Fruit fly (Drosophila melanogaster) whole organism, embryonic: ENCODE measurements around the gene Dred.

Experiments used
- CG11093 ChIP-seq: fragments of 200-800 bp; sonication (Bioruptor generic); IDR thresholded peaks from 3 replicates; pipeline ENCODE4 v1.3.6; 2022; ENCODE audit warnings: missing biosample characterization, missing genetic modification characterization
- CG11696 ChIP-seq: fragments of 200-800 bp; sonication (Bioruptor generic); IDR thresholded peaks from 2 replicates; pipeline ENCODE4 v1.3.6; 2022; ENCODE audit warnings: missing biosample characterization, missing genetic modification characterization
- CG12071 ChIP-seq: fragments of 200-800 bp; sonication (Bioruptor generic); optimal IDR thresholded peaks from 3 replicates; lab custom pipeline; 2018; ENCODE audit warnings: missing biosample characterization, mild to moderate bottlenecking, missing genetic modification characterization
- CG13123 ChIP-seq: fragments of 200-800 bp; sonication (Bioruptor generic); optimal IDR thresholded peaks from 2 replicates; lab custom pipeline; 2016; ENCODE audit warnings: missing biosample characterization, missing genetic modification characterization
- CG14667 ChIP-seq: fragments of 200-800 bp; sonication (Bioruptor generic); IDR thresholded peaks from 2 replicates; pipeline ENCODE4 v1.3.6; 2022; ENCODE audit warnings: missing biosample characterization, missing genetic modification characterization
- CG15073 ChIP-seq: fragments of 200-800 bp; sonication (Bioruptor generic); optimal IDR thresholded peaks from 2 replicates; lab custom pipeline; 2016; ENCODE audit warnings: missing biosample characterization, missing genetic modification characterization
- CG1529 ChIP-seq: fragments of 200-800 bp; sonication (Bioruptor generic); optimal IDR thresholded peaks from 3 replicates; lab custom pipeline; 2018; ENCODE audit warnings: missing biosample characterization, missing genetic modification characterization
- CG17359 ChIP-seq: fragments of 200-800 bp; sonication (Bioruptor generic); optimal IDR thresholded peaks from 3 replicates; lab custom pipeline; 2018; ENCODE audit warnings: missing biosample characterization, mild to moderate bottlenecking, missing genetic modification characterization, moderate library complexity
- CG1832 ChIP-seq: fragments of 200-800 bp; sonication (Bioruptor generic); optimal IDR thresholded peaks from 2 replicates; lab custom pipeline; 2017; ENCODE audit warnings: missing biosample characterization, mild to moderate bottlenecking, missing genetic modification characterization, inconsistent platforms
- CG18619 ChIP-seq: fragments of 200-800 bp; sonication (Bioruptor generic); optimal IDR thresholded peaks from 3 replicates; lab custom pipeline; 2017; ENCODE audit warnings: missing biosample characterization, mild to moderate bottlenecking, missing genetic modification characterization
- CG2116 ChIP-seq: fragments of 200-800 bp; sonication (Bioruptor generic); optimal IDR thresholded peaks from 3 replicates; lab custom pipeline; 2018; ENCODE audit warnings: missing biosample characterization, mild to moderate bottlenecking, missing genetic modification characterization
- CG3065 ChIP-seq: fragments of 200-800 bp; sonication (Bioruptor generic); optimal IDR thresholded peaks from 2 replicates; lab custom pipeline; 2016; ENCODE audit warnings: missing biosample characterization, missing genetic modification characterization
- CG31388 ChIP-seq: fragments of 200-800 bp; sonication (Bioruptor generic); optimal IDR thresholded peaks from 2 replicates; lab custom pipeline; 2016; ENCODE audit warnings: missing biosample characterization, missing genetic modification characterization
- CG3281 ChIP-seq: fragments of 200-800 bp; sonication (Bioruptor generic); optimal IDR thresholded peaks from 3 replicates; lab custom pipeline; 2017; ENCODE audit warnings: missing biosample characterization, mild to moderate bottlenecking, missing genetic modification characterization
- CG3847 ChIP-seq: fragments of 200-800 bp; sonication (Bioruptor generic); IDR thresholded peaks from 2 replicates; pipeline ENCODE4 v1.3.6; 2022; ENCODE audit warnings: missing biosample characterization, missing genetic modification characterization
- CG4328 ChIP-seq: fragments of 200-800 bp; sonication (Bioruptor generic); optimal IDR thresholded peaks from 3 replicates; lab custom pipeline; 2017; ENCODE audit warnings: missing biosample characterization, missing genetic modification reagents, missing genetic modification characterization
- CG4360 ChIP-seq: fragments of 200-800 bp; sonication (Bioruptor generic); IDR thresholded peaks from 2 replicates; pipeline ENCODE4 v1.3.6; 2022; ENCODE audit warnings: missing biosample characterization, missing genetic modification characterization
- CG4617 ChIP-seq: fragments of 200-800 bp; sonication (Bioruptor generic); optimal IDR thresholded peaks from 3 replicates; lab custom pipeline; 2016; ENCODE audit warnings: missing biosample characterization, missing genetic modification characterization, borderline replicate concordance
- CG4707 ChIP-seq: fragments of 200-800 bp; sonication (Bioruptor generic); optimal IDR thresholded peaks from 2 replicates; lab custom pipeline; 2018; ENCODE audit warnings: missing biosample characterization, mild to moderate bottlenecking, missing genetic modification characterization, moderate library complexity
- CG7987 ChIP-seq: fragments of 200-800 bp; sonication (Bioruptor generic); optimal IDR thresholded peaks from 2 replicates; lab custom pipeline; 2018; ENCODE audit warnings: missing biosample characterization, mild to moderate bottlenecking, missing genetic modification characterization, moderate library complexity
- CG8924 ChIP-seq: fragments of 200-800 bp; optimal IDR thresholded peaks from 3 replicates; lab custom pipeline; 2019; ENCODE audit warnings: missing biosample characterization, mild to moderate bottlenecking, missing genetic modification characterization, moderate library complexity
- Dek ChIP-seq: fragments of 200-800 bp; sonication (Bioruptor generic); optimal IDR thresholded peaks from 3 replicates; lab custom pipeline; 2019; ENCODE audit warnings: missing biosample characterization, mild to moderate bottlenecking, missing genetic modification characterization, moderate library complexity
- Dfd ChIP-seq, 2 experiments: fragments of >200 bp; optimal IDR thresholded peaks; 2 replicates each; lab custom pipeline; 2017; ENCODE audit warnings: missing biosample characterization in 2 of 2, missing genetic modification characterization in 2 of 2
- Ets65A ChIP-seq: fragments of 200-800 bp; sonication (Bioruptor generic); peaks from one replicate; lab custom pipeline; 2016; ENCODE audit warnings: missing biosample characterization, missing genetic modification characterization
- Ets97D ChIP-seq: fragments of 200-800 bp; sonication (Bioruptor generic); optimal IDR thresholded peaks from 3 replicates; lab custom pipeline; 2016; ENCODE audit warnings: missing biosample characterization, missing genetic modification characterization
- H15 ChIP-seq: fragments of 200-800 bp; sonication (Bioruptor generic); IDR thresholded peaks from 3 replicates; pipeline ENCODE4 v1.3.6; 2022; ENCODE audit warnings: missing biosample characterization, missing genetic modification characterization
- HLH54F ChIP-seq: fragments of 200-800 bp; sonication (Bioruptor generic); optimal IDR thresholded peaks from 3 replicates; lab custom pipeline; 2016; ENCODE audit warnings: missing biosample characterization, missing genetic modification characterization
- Mes4 ChIP-seq: fragments of 200-800 bp; sonication (Bioruptor generic); optimal IDR thresholded peaks from 2 replicates; lab custom pipeline; 2016; ENCODE audit warnings: missing biosample characterization, missing genetic modification characterization
- NC2β ChIP-seq: fragments of 200-800 bp; sonication (Bioruptor generic); optimal IDR thresholded peaks from 2 replicates; lab custom pipeline; 2016; ENCODE audit warnings: missing biosample characterization, missing genetic modification characterization
- Opbp ChIP-seq: fragments of 200-800 bp; sonication (Bioruptor generic); IDR thresholded peaks from 3 replicates; pipeline ENCODE4 v1.3.6; 2022; ENCODE audit warnings: missing biosample characterization, missing genetic modification characterization; ENCODE audit not compliant: partially characterized antibody
- Usf ChIP-seq: fragments of 200-800 bp; sonication (Bioruptor generic); optimal IDR thresholded peaks from 2 replicates; lab custom pipeline; 2017; ENCODE audit warnings: missing genotype, missing biosample characterization, missing genetic modification characterization
- Vsx1 ChIP-seq: fragments of 200-800 bp; sonication (Bioruptor generic); optimal IDR thresholded peaks from 2 replicates; lab custom pipeline; 2017; ENCODE audit warnings: missing biosample characterization, mild to moderate bottlenecking, missing genetic modification characterization, missing genetic modification reagents
- Xrp1 ChIP-seq: fragments of 200-800 bp; sonication (Bioruptor generic); IDR thresholded peaks from 2 replicates; pipeline ENCODE4 v1.3.6; 2022; ENCODE audit warnings: missing biosample characterization, missing genetic modification characterization
- ap ChIP-seq: fragments of 200-800 bp; sonication (Bioruptor generic); IDR thresholded peaks from 2 replicates; pipeline ENCODE4 v1.3.6; 2022; ENCODE audit warnings: missing biosample characterization, missing genetic modification characterization
- bowl ChIP-seq: fragments of 200-800 bp; sonication (Bioruptor generic); IDR thresholded peaks from 2 replicates; pipeline ENCODE4 v1.3.6; 2022; ENCODE audit warnings: missing biosample characterization, missing genetic modification characterization
- chif ChIP-seq, 2 experiments: fragments of 200-800 bp; sonication (Bioruptor generic); optimal IDR thresholded peaks; 3 replicates each; lab custom pipeline; 2016; ENCODE audit warnings: missing biosample characterization in 2 of 2, missing genetic modification characterization in 2 of 2
- chm ChIP-seq: fragments of 200-800 bp; sonication (Bioruptor generic); IDR thresholded peaks from 2 replicates; pipeline ENCODE4 v1.3.6; 2022; ENCODE audit warnings: missing biosample characterization, missing genetic modification characterization
- ci ChIP-seq: fragments of 200-800 bp; sonication (Bioruptor generic); IDR thresholded peaks from 3 replicates; pipeline ENCODE4 v1.3.6; 2022; ENCODE audit warnings: missing biosample characterization, missing genetic modification characterization
- dati ChIP-seq: fragments of 200-800 bp; sonication (Bioruptor generic); IDR thresholded peaks from 2 replicates; pipeline ENCODE4 v1.3.6; 2022; ENCODE audit warnings: missing biosample characterization, missing genetic modification characterization
- ewg ChIP-seq: fragments of 200-800 bp; sonication (Bioruptor generic); optimal IDR thresholded peaks from 3 replicates; lab custom pipeline; 2017; ENCODE audit warnings: mild to moderate bottlenecking, missing biosample characterization, missing genetic modification reagents, missing genetic modification characterization
- gcm2 ChIP-seq: fragments of 200-800 bp; sonication (Bioruptor generic); optimal IDR thresholded peaks from 2 replicates; lab custom pipeline; 2016; ENCODE audit warnings: missing biosample characterization, missing genetic modification characterization
- grn ChIP-seq: fragments of 200-800 bp; sonication (Bioruptor generic); optimal IDR thresholded peaks from 3 replicates; lab custom pipeline; 2017; ENCODE audit warnings: missing biosample characterization, missing genetic modification characterization
- org-1 ChIP-seq: fragments of 200-800 bp; sonication (Bioruptor generic); optimal IDR thresholded peaks from 2 replicates; lab custom pipeline; 2017; ENCODE audit warnings: missing biosample characterization, missing genetic modification characterization
- pnt ChIP-seq: fragments of 200-800 bp; sonication (Bioruptor generic); optimal IDR thresholded peaks from 3 replicates; lab custom pipeline; 2016; ENCODE audit warnings: missing biosample characterization, missing genetic modification characterization
- pros ChIP-seq: fragments of 200-800 bp; sonication (Bioruptor generic); optimal IDR thresholded peaks from 3 replicates; lab custom pipeline; 2019; ENCODE audit warnings: missing biosample characterization, mild to moderate bottlenecking, missing genetic modification characterization, moderate library complexity
- sna ChIP-seq: fragments of 200-800 bp; sonication (Bioruptor generic); IDR thresholded peaks from 2 replicates; pipeline ENCODE4 v1.3.6; 2022; ENCODE audit warnings: missing biosample characterization, missing genetic modification characterization; ENCODE audit not compliant: partially characterized antibody
- trem ChIP-seq: fragments of 200-800 bp; optimal IDR thresholded peaks from 3 replicates; lab custom pipeline; 2019; ENCODE audit warnings: missing biosample characterization, mild to moderate bottlenecking, missing genetic modification characterization, moderate library complexity
- unc-4 ChIP-seq: fragments of 200-800 bp; sonication (Bioruptor generic); IDR thresholded peaks from 2 replicates; pipeline ENCODE4 v1.3.6; 2022; ENCODE audit warnings: missing biosample characterization, missing genetic modification characterization; ENCODE audit not compliant: partially characterized antibody
- wek ChIP-seq: fragments of 200-800 bp; sonication (Bioruptor generic); optimal IDR thresholded peaks from 3 replicates; lab custom pipeline; 2018; ENCODE audit warnings: missing biosample characterization, mild to moderate bottlenecking, missing genetic modification characterization, moderate library complexity
- zen2 ChIP-seq: fragments of 200-800 bp; sonication (Bioruptor generic); IDR thresholded peaks from 3 replicates; pipeline ENCODE4 v1.3.6; 2022; ENCODE audit warnings: missing biosample characterization, missing genetic modification characterization; ENCODE audit not compliant: partially characterized antibody
- zfh2 ChIP-seq: fragments of 200-800 bp; sonication (Bioruptor generic); optimal IDR thresholded peaks from 2 replicates; lab custom pipeline; 2016; ENCODE audit warnings: missing biosample characterization, missing genetic modification characterization

Gene Dred

DNA sequence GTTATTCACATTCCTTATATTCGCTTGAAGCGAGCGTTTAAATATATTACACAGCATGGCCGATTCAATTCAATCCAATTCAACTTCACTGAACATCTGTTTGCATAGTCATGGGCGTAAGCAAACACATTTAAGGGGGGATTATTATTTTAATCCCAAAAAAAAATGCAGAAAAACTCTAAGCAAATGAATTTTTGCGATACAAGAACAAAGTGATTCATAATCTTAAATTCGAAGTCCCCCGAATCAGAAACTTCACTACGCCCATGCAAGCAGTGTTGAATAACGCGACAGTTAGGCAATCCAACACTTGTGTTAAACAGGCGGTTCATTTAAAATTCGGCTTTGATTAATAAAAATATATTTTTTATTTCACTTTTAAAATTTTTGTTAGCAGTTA lies 46.4 kb upstream of the Dred start, which contains the start of gene CG14100 (continued):
- TF ChIP-seq CG4617 (GFP tag; lab: Kevin White, UChicago) (peak; percentile 100), CG13123 (peak; percentile 100), chm (GFP tag; lab: Robert Waterston, UW) (peak; percentile 100), CG4328 (GFP tag; lab: Kevin White, UChicago) (peak; percentile 100), CG2116 (peak; percentile 95), ci (peak; percentile 100), CG7987 (GFP tag; lab: Kevin White, UChicago) (peak; percentile 100), H15 (GFP tag; lab: Robert Waterston, UW) (peak; percentile 100), CG11093 (GFP tag; lab: Robert Waterston, UW) (peak; percentile 100), CG17359 (tag; lab: Kevin White, UChicago) (peak; percentile 100), Xrp1 (GFP tag; lab: Robert Waterston, UW) (peak; percentile 100), NC2β (GFP tag; lab: Kevin White, UChicago) (peak; percentile 100), ewg (GFP tag; lab: Kevin White, UChicago) (peak; percentile 100), CG3065 (peak; percentile 100), HLH54F (GFP tag; lab: Kevin White, UChicago) (peak; percentile 100), wek (GFP tag; lab: Kevin White, UChicago) (peak; percentile 100), zfh2 (GFP tag; lab: Kevin White, UChicago) (peak; percentile 100), zen2 (GFP tag; lab: Robert Waterston, UW) (no peak), bowl (peak; percentile 100), grn (GFP tag; lab: Kevin White, UChicago) (peak; percentile 99), dati (GFP tag; lab: Robert Waterston, UW) (peak; percentile 100), CG11696 (GFP tag; lab: Robert Waterston, UW) (peak; percentile 99), pros (GFP tag; lab: Kevin White, UChicago) (peak; percentile 98), CG18619 (GFP tag; lab: Kevin White, UChicago) (peak; percentile 100), CG1529 (GFP tag; lab: Kevin White, UChicago) (peak; percentile 100), CG15073 (GFP tag; lab: Kevin White, UChicago) (peak; percentile 97), trem (peak; percentile 97), Dek (tag; lab: Kevin White, UChicago) (peak; percentile 100), ap (GFP tag; lab: Robert Waterston, UW) (peak; percentile 100), Ets97D (GFP tag; lab: Kevin White, UChicago) (peak; percentile 98), CG8924 (tag; lab: Kevin White, UChicago) (peak; percentile 100), Vsx1 (GFP tag; lab: Kevin White, UChicago) (peak; percentile 99), CG12071 (GFP tag; lab: Kevin White, UChicago) (peak; percentile 100), CG14667 (peak; percentile 100), sna (no peak), CG3281 (peak; percentile 100), Ets65A (GFP tag; lab: Kevin White, UChicago) (peak; percentile 100), CG31388 (GFP tag; lab: Kevin White, UChicago) (peak; percentile 100), Usf (peak; percentile 100), gcm2 (peak; percentile 100), Opbp (peak; percentile 76; the same call in 2 of the 3 replicates), unc-4 (GFP tag; lab: Robert Waterston, UW) (0 out of 2 replicates have a peak, but pooled peaks have one; percentile 16), CG4360 (peak; percentile 98), org-1 (GFP tag; lab: Kevin White, UChicago) (peak; percentile 100), CG1832 (GFP tag; lab: Kevin White, UChicago) (peak; percentile 13), Mes4 (GFP tag; lab: Kevin White, UChicago) (peak; percentile 100), CG3847 (GFP tag; lab: Robert Waterston, UW) (peak; percentile 100), Dfd (GFP tag; optimal IDR thresholded peaks at IDR 0.05; lab: Kevin White, UChicago) (peak in 1 of 2 experiments; percentile 94), pnt (GFP tag; lab: Kevin White, UChicago) (peak; percentile 100), chif (GFP tag; optimal IDR thresholded peaks at IDR 0.05; lab: Kevin White, UChicago) (peak; percentile 100), CG4707 (peak; percentile 100)
